Fruit fly (Drosophila melanogaster) whole organism, adult: ENCODE measurements around the gene CG9154.

Source experiments
- CG11617 ChIP-seq: fragments of 200-800 bp; sonication (Bioruptor generic); optimal IDR thresholded peaks from 2 replicates; lab custom pipeline; 2017; ENCODE audit warnings: mild to moderate bottlenecking, missing biosample characterization, missing genetic modification reagents, missing genetic modification characterization
- CG12768 ChIP-seq: fragments of 200-800 bp; sonication (Bioruptor generic); optimal IDR thresholded peaks from 2 replicates; lab custom pipeline; 2017; ENCODE audit warnings: missing biosample characterization, missing genetic modification characterization, mild to moderate bottlenecking, moderate library complexity, missing genetic modification reagents
- CG14711 ChIP-seq: fragments of 200-800 bp; sonication (Bioruptor generic); optimal IDR thresholded peaks from 2 replicates; lab custom pipeline; 2018; ENCODE audit warnings: missing biosample characterization, mild to moderate bottlenecking, missing genetic modification characterization, moderate library complexity
- CG1620 ChIP-seq: fragments of 200-800 bp; sonication (Bioruptor generic); optimal IDR thresholded peaks from 2 replicates; lab custom pipeline; 2016; ENCODE audit warnings: missing biosample characterization, missing genetic modification characterization
- CG33017 ChIP-seq: fragments of 200-800 bp; sonication (Bioruptor generic); optimal IDR thresholded peaks from 2 replicates; lab custom pipeline; 2018; ENCODE audit warnings: missing biosample characterization, mild to moderate bottlenecking, missing genetic modification characterization, moderate library complexity
- CG5204 ChIP-seq: fragments of 200-800 bp; sonication (Bioruptor generic); optimal IDR thresholded peaks from 2 replicates; lab custom pipeline; 2016; ENCODE audit warnings: missing biosample characterization, missing genetic modification characterization
- CG7045 ChIP-seq: fragments of 200-800 bp; sonication (Bioruptor generic); optimal IDR thresholded peaks from 2 replicates; lab custom pipeline; 2017; ENCODE audit warnings: missing biosample characterization, mild to moderate bottlenecking, missing genetic modification characterization
- CG7101 ChIP-seq: fragments of 200-800 bp; sonication (Bioruptor generic); optimal IDR thresholded peaks from 2 replicates; lab custom pipeline; 2018; ENCODE audit warnings: missing biosample characterization, mild to moderate bottlenecking, missing genetic modification characterization, moderate library complexity
- Clk ChIP-seq: fragments of 200-800 bp; sonication (Bioruptor generic); optimal IDR thresholded peaks from 2 replicates; lab custom pipeline; 2017; ENCODE audit warnings: missing biosample characterization, missing genetic modification characterization
- Crg-1 ChIP-seq: fragments of 200-800 bp; sonication (Bioruptor generic); optimal IDR thresholded peaks from 2 replicates; lab custom pipeline; 2016; ENCODE audit warnings: missing biosample characterization, missing genetic modification characterization
- Hr96 ChIP-seq: fragments of 200-800 bp; sonication (Bioruptor generic); optimal IDR thresholded peaks from 2 replicates; lab custom pipeline; 2016; ENCODE audit warnings: missing biosample characterization, missing genetic modification characterization
- Mnt ChIP-seq: fragments of 200-800 bp; sonication (Bioruptor generic); optimal IDR thresholded peaks from 2 replicates; lab custom pipeline; 2016; ENCODE audit warnings: missing biosample characterization, mild to moderate bottlenecking, missing genetic modification characterization
- bab1 ChIP-seq: fragments of 200-800 bp; sonication (Bioruptor generic); optimal IDR thresholded peaks from 3 replicates; lab custom pipeline; 2019; ENCODE audit warnings: missing biosample characterization, mild to moderate bottlenecking, missing genetic modification characterization, moderate library complexity
- cic ChIP-seq: fragments of 200-800 bp; sonication (Bioruptor generic); optimal IDR thresholded peaks from 2 replicates; lab custom pipeline; 2017; ENCODE audit warnings: missing biosample characterization, mild to moderate bottlenecking, missing genetic modification characterization, moderate library complexity
- cnc ChIP-seq, 2 experiments: fragments of >200 bp; optimal IDR thresholded peaks; 2 replicates each; lab custom pipeline; 2017
- kay ChIP-seq: fragments of 200-800 bp; sonication (Bioruptor generic); peaks from one replicate; lab custom pipeline; 2016; ENCODE audit warnings: missing biosample characterization, missing genetic modification characterization, borderline replicate concordance
- ovo ChIP-seq: fragments of 200-800 bp; sonication (Bioruptor generic); optimal IDR thresholded peaks from 2 replicates; lab custom pipeline; 2016; ENCODE audit warnings: missing biosample characterization, missing genetic modification characterization
- pad ChIP-seq: fragments of 200-800 bp; sonication (Bioruptor generic); optimal IDR thresholded peaks from 3 replicates; lab custom pipeline; 2017; ENCODE audit warnings: missing biosample characterization, missing genetic modification characterization, mild to moderate bottlenecking, moderate library complexity, missing genetic modification reagents
- tj ChIP-seq: fragments of 200-800 bp; sonication (Bioruptor generic); optimal IDR thresholded peaks from 3 replicates; lab custom pipeline; 2017; ENCODE audit warnings: missing biosample characterization, mild to moderate bottlenecking, missing genetic modification characterization, moderate library complexity
- toe ChIP-seq: fragments of 200-800 bp; sonication (Bioruptor generic); optimal IDR thresholded peaks from 2 replicates; lab custom pipeline; 2016; ENCODE audit warnings: missing biosample characterization, missing genetic modification characterization

The CG9154 gene

dm6 chr2L:6062382-6063082, 8.0 kb downstream of the CG9154 start, which contains the start of the genes ND-51 and CG13994:
Gene ND-51, minus strand, starts transcription at chr2L:6062757.
Gene CG13994, plus strand, starts transcription at chr2L:6062989.
- TF ChIP-seq tj (GFP tag; lab: Kevin White, UChicago) (peak; percentile 61), CG11617 (GFP tag; lab: Kevin White, UChicago) (peak; percentile 83), CG1620 (peak; percentile 85), CG5204 (no peak), bab1 (GFP tag; lab: Kevin White, UChicago) (peak; percentile 86), kay (GFP tag; lab: Kevin White, UChicago) (no peak), CG12768 (GFP tag; lab: Kevin White, UChicago) (peak; percentile 76), CG14711 (tag; lab: Kevin White, UChicago) (peak; percentile 78), cic (peak; percentile 80), CG7045 (GFP tag; lab: Kevin White, UChicago) (peak; percentile 83), cnc (optimal IDR thresholded peaks at IDR 0.05; lab: Kevin White, UChicago) (no peak), Mnt (GFP tag; lab: Kevin White, UChicago) (peak; percentile 77), pad (GFP tag; lab: Kevin White, UChicago) (peak; percentile 67), Hr96 (GFP tag; lab: Kevin White, UChicago) (peak; percentile 87), Clk (GFP tag; lab: Kevin White, UChicago) (peak; percentile 81), ovo (peak; percentile 74), CG33017 (tag; lab: Kevin White, UChicago) (peak; percentile 81), CG7101 (tag; lab: Kevin White, UChicago) (peak; percentile 79), Crg-1 (GFP tag; lab: Kevin White, UChicago) (peak; percentile 61), toe (peak; percentile 94)

dm6 chr2L:6060210-6060609, 10.3 kb downstream of the CG9154 start, which contains the start of gene CG34180:
Gene CG34180, plus strand, starts transcription at chr2L:6060510.
- TF ChIP-seq CG11617 (GFP tag; lab: Kevin White, UChicago) (no peak), CG12768 (GFP tag; lab: Kevin White, UChicago) (no peak), bab1 (GFP tag; lab: Kevin White, UChicago) (no peak), CG33017 (tag; lab: Kevin White, UChicago) (no peak), Hr96 (GFP tag; lab: Kevin White, UChicago) (no peak), pad (GFP tag; lab: Kevin White, UChicago) (no peak), Clk (GFP tag; lab: Kevin White, UChicago) (no peak), Mnt (GFP tag; lab: Kevin White, UChicago) (no peak), CG7045 (GFP tag; lab: Kevin White, UChicago) (no peak), kay (GFP tag; lab: Kevin White, UChicago) (no peak), CG7101 (tag; lab: Kevin White, UChicago) (no peak), toe (no peak), CG5204 (no peak), Crg-1 (GFP tag; lab: Kevin White, UChicago) (no peak), CG14711 (tag; lab: Kevin White, UChicago) (no peak), cnc (optimal IDR thresholded peaks at IDR 0.05; lab: Kevin White, UChicago) (no peak), CG1620 (no peak)

- no peak for TF ChIP-seq Mnt (GFP tag; lab: Kevin White, UChicago)
- TF ChIP-seq tj (GFP tag; lab: Kevin White, UChicago) = no peak
- TF ChIP-seq pad (GFP tag; lab: Kevin White, UChicago) = no peak
- no peak for TF ChIP-seq CG5204
- TF ChIP-seq CG33017 (tag; lab: Kevin White, UChicago) = no peak
- no peak for TF ChIP-seq Clk (GFP tag; lab: Kevin White, UChicago)
- no peak for TF ChIP-seq Crg-1 (GFP tag; lab: Kevin White, UChicago)
- no peak for TF ChIP-seq CG7045 (GFP tag; lab: Kevin White, UChicago)
- TF ChIP-seq CG12768 (GFP tag; lab: Kevin White, UChicago) = no peak
Observed at dm6 chr2L:6053874-6054469, 16.5 kb downstream of the CG9154 start, which contains the start of gene CG13995. Gene CG13995, plus strand, starts transcription at chr2L:6054302.

- TF ChIP-seq ovo = peak; percentile 3
- no peak for TF ChIP-seq cnc (optimal IDR thresholded peaks at IDR 0.05; lab: Kevin White, UChicago)
- TF ChIP-seq CG5204 = no peak
- peak; percentile 90 for TF ChIP-seq toe
- TF ChIP-seq cic = peak; percentile 60
- peak; percentile 57 for TF ChIP-seq CG1620
- peak; percentile 96 for TF ChIP-seq CG33017 (tag; lab: Kevin White, UChicago)
- TF ChIP-seq kay (GFP tag; lab: Kevin White, UChicago) = no peak
- peak; percentile 94 for TF ChIP-seq CG7101 (tag; lab: Kevin White, UChicago)
- TF ChIP-seq CG11617 (GFP tag; lab: Kevin White, UChicago) = peak; percentile 94
- peak; percentile 71 for TF ChIP-seq tj (GFP tag; lab: Kevin White, UChicago)
- peak; percentile 66 for TF ChIP-seq Mnt (GFP tag; lab: Kevin White, UChicago)
- peak; percentile 34 for TF ChIP-seq Crg-1 (GFP tag; lab: Kevin White, UChicago)
- peak; percentile 95 for TF ChIP-seq bab1 (GFP tag; lab: Kevin White, UChicago)
- peak; percentile 47 for TF ChIP-seq Clk (GFP tag; lab: Kevin White, UChicago)
- TF ChIP-seq CG14711 (tag; lab: Kevin White, UChicago) = peak; percentile 88
- TF ChIP-seq Hr96 (GFP tag; lab: Kevin White, UChicago) = peak; percentile 95
- peak; percentile 90 for TF ChIP-seq CG12768 (GFP tag; lab: Kevin White, UChicago)
- TF ChIP-seq CG7045 (GFP tag; lab: Kevin White, UChicago) = peak; percentile 94
- peak; percentile 59 for TF ChIP-seq pad (GFP tag; lab: Kevin White, UChicago)
Observed at dm6 chr2L:6051212-6051621, 19.3 kb downstream of the CG9154 start.

dm6 chr2L:6050575-6050974, 19.9 kb downstream of the CG9154 start, which contains the start of gene CG9135:
Gene CG9135, plus strand, starts transcription at chr2L:6050800.
- no peak for TF ChIP-seq Clk (GFP tag; lab: Kevin White, UChicago)
- peak; percentile 24 for TF ChIP-seq bab1 (GFP tag; lab: Kevin White, UChicago)
